Worm (Caenorhabditis elegans) whole organism, midembryonic: Measurements from ENCODE around the gene cdd-1.

Experiments used
- T22C8.4 ChIP-seq: fragments of 200-800 bp; sonication (Bioruptor generic); IDR thresholded peaks from 2 replicates; pipeline ENCODE4 v1.3.6; 2022; ENCODE audit warnings: missing genetic modification characterization, missing compliant biosample characterization
- cog-1 ChIP-seq: sonication (generic microtip); optimal IDR thresholded peaks from 2 replicates; lab custom pipeline; 2016; ENCODE audit warnings: missing genetic modification characterization, missing compliant biosample characterization
- flt-1 ChIP-seq: fragments of 200-800 bp; sonication (Bioruptor generic); IDR thresholded peaks from 2 replicates; pipeline ENCODE4 v1.3.6; 2022; ENCODE audit warnings: missing genetic modification characterization, missing compliant biosample characterization
- klf-2 ChIP-seq: fragments of 200-800 bp; sonication (Bioruptor generic); conservative IDR thresholded peaks from 2 replicates; pipeline ENCODE4 v1.3.6; 2022; ENCODE audit warnings: missing genetic modification reagents, missing genetic modification characterization, missing compliant biosample characterization
- med-1 ChIP-seq: sonication (generic microtip); optimal IDR thresholded peaks from 2 replicates; lab custom pipeline; 2017; ENCODE audit warnings: missing genetic modification characterization, mild to moderate bottlenecking, missing compliant biosample characterization, antibody characterized with exemption, missing genetic modification reagents; ENCODE audit not compliant: insufficient read depth
- tab-1 ChIP-seq: fragments of 200-800 bp; sonication (Bioruptor generic); IDR thresholded peaks from 2 replicates; pipeline ENCODE4 v1.3.6; 2022; ENCODE audit warnings: missing genetic modification characterization, missing compliant biosample characterization
- ztf-23 ChIP-seq: fragments of 200-800 bp; sonication (Bioruptor generic); IDR thresholded peaks from 2 replicates; pipeline ENCODE4 v1.3.6; 2022; ENCODE audit warnings: missing genetic modification reagents, missing genetic modification characterization, missing compliant biosample characterization
- ztf-29 ChIP-seq: fragments of 200-800 bp; sonication (Bioruptor generic); IDR thresholded peaks from 2 replicates; pipeline ENCODE4 v1.3.6; 2022; ENCODE audit warnings: missing genetic modification reagents, missing genetic modification characterization, missing compliant biosample characterization

DNA sequence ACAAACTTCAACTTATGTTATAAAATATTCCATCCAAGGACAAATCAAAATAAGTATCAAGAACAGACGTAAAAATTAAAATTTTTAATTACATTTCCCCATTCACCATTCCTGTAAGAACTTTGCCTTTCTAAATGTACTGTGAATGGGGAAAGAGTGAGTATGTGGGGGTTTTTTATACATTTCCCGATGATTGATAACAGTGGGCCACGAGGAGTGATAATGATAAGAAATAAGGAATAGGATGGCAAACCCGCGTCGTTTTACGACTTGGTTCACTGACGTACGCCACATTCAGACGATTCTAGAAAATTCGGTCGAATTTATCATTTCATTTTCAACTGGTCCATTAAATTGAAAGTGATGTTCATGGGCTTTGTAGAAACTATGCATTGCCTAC is at the start of gene cdd-1:
- TF ChIP-seq ztf-23 (GFP tag; lab: Robert Waterston, UW), result no peak
- TF ChIP-seq flt-1 (GFP tag; lab: Robert Waterston, UW), result no peak
- TF ChIP-seq klf-2 (GFP tag; lab: Robert Waterston, UW), result no peak
- TF ChIP-seq ztf-29 (GFP tag; lab: Robert Waterston, UW), result no peak
- no peak for TF ChIP-seq cog-1
- no peak for TF ChIP-seq T22C8.4 (GFP tag; lab: Robert Waterston, UW)
- no peak for TF ChIP-seq tab-1
- no peak for TF ChIP-seq med-1
